Worm (Caenorhabditis elegans) whole organism, late embryonic: Measurements from ENCODE around the gene Y62E10A.3.

Source experiments
- K09A11.1 ChIP-seq: sonication (generic microtip); optimal IDR thresholded peaks from 2 replicates; lab custom pipeline; 2017; ENCODE audit warnings: antibody characterized with exemption, mild to moderate bottlenecking, missing genetic modification characterization, missing compliant biosample characterization; ENCODE audit not compliant: insufficient read depth
- npax-4 ChIP-seq: sonication (generic microtip); optimal IDR thresholded peaks from 2 replicates; lab custom pipeline; 2016; ENCODE audit warnings: missing genetic modification characterization, missing compliant biosample characterization
- unc-86 ChIP-seq: sonication (generic microtip); optimal IDR thresholded peaks from 2 replicates; lab custom pipeline; 2016; ENCODE audit warnings: missing genetic modification characterization, missing compliant biosample characterization

DNA sequence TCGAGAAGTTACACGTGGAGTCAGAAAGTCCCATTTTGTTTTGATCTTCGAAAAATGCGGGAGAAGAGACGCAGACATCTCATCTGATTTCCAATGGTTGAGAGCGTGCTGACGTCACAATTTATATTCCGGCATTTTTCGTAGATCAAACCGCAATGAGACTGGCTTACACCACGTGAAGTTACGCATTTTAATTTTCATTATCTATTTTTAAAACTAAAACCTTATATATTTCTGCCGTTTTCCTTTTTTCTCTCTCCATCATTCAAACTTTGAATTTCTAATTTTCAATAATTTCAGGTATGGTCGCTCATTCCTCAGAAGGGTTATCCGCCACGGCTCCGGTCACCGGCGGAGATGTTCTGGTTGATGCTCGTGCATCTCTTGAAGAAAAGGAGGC, 44.7 kb downstream of the Y62E10A.3 start, which contains the start of gene fat-1:
- no peak for TF ChIP-seq unc-86 (tag; lab: Kevin White, UChicago)
- TF ChIP-seq K09A11.1, result no peak
- TF ChIP-seq npax-4, result no peak
